Worm (Caenorhabditis elegans): ENCODE data around the gene D1086.6.

Gene D1086.6

ce11 chrV:14055097-14055496 lies 24.5 kb upstream of the D1086.6 start:
- peak; percentile 99 for TF ChIP-seq grh-1 (GFP tag; IDR thresholded peaks at IDR 0.05)
- TF ChIP-seq nhr-90 (tag; optimal IDR thresholded peaks at IDR 0.05; ENCODE audit: poor library complexity), result peak; percentile 100
- TF ChIP-seq mdl-1 (tag; optimal IDR thresholded peaks at IDR 0.05), result peak in 1 of 2 experiments; percentile 90
- peak; percentile 90 to 91 for TF ChIP-seq efl-1 (optimal IDR thresholded peaks at IDR 0.05)
- TF ChIP-seq efl-1 (GFP tag; optimal IDR thresholded peaks at IDR 0.05 in 1 of 2), result peak; percentile 84 to 99
- peak; percentile 2 for TF ChIP-seq ama-1 (optimal IDR thresholded peaks at IDR 0.05)
- TF ChIP-seq rnt-1 (tag; optimal IDR thresholded peaks at IDR 0.05), result peak; percentile 100
- peak; percentile 63 for TF ChIP-seq nhr-237 (tag; optimal IDR thresholded peaks at IDR 0.05)
- TF ChIP-seq pax-3 (tag; optimal IDR thresholded peaks at IDR 0.05), result peak; percentile 100
- peak in 1 of 2 experiments; percentile 100 for TF ChIP-seq ztf-11 (tag; optimal IDR thresholded peaks at IDR 0.05)
- peak; percentile 1 for TF ChIP-seq nhr-76 (tag; optimal IDR thresholded peaks at IDR 0.05)
- peak; percentile 92 for TF ChIP-seq zip-4 (GFP tag; optimal IDR thresholded peaks at IDR 0.05)
- TF ChIP-seq nhr-85 (tag), result peak; percentile 100
- TF ChIP-seq egl-27 (tag; optimal IDR thresholded peaks at IDR 0.05), result peak in 1 of 2 experiments; percentile 4
- peak; percentile 99 for TF ChIP-seq isw-1 (GFP tag; IDR thresholded peaks at IDR 0.05)
- peak; percentile 98 for TF ChIP-seq swsn-7 (tag; optimal IDR thresholded peaks at IDR 0.05)
- peak; percentile 83 for TF ChIP-seq mep-1 (tag; optimal IDR thresholded peaks at IDR 0.05)
- peak; percentile 80 for TF ChIP-seq nhr-11 (tag; optimal IDR thresholded peaks at IDR 0.05)
- TF ChIP-seq aly-2 (tag; optimal IDR thresholded peaks at IDR 0.05), result peak; percentile 31
- peak; percentile 82 for TF ChIP-seq C16A3.4 (tag; optimal IDR thresholded peaks at IDR 0.05)
- TF ChIP-seq Y116A8C.19 (tag; optimal IDR thresholded peaks at IDR 0.05; ENCODE audit: borderline replicate concordance), result peak; percentile 98
- peak; percentile 19 for TF ChIP-seq F16B12.6 (tag; optimal IDR thresholded peaks at IDR 0.05)
- peak; percentile 97 for TF ChIP-seq ceh-63 (GFP tag; optimal IDR thresholded peaks at IDR 0.05)
- TF ChIP-seq irx-1 (tag; optimal IDR thresholded peaks at IDR 0.05), result peak; percentile 99
- peak; percentile 99 for TF ChIP-seq tbx-2 (tag; optimal IDR thresholded peaks at IDR 0.05)
- peak; percentile 83 to 89 for TF ChIP-seq lin-35 (GFP tag; optimal IDR thresholded peaks at IDR 0.05)
- TF ChIP-seq elt-3 (tag; optimal IDR thresholded peaks at IDR 0.05), result peak in 4 of 6 experiments; percentile 18 to 85 (median 64)
- peak; percentile 94 for TF ChIP-seq hlh-17 (GFP tag; optimal IDR thresholded peaks at IDR 0.05; ENCODE audit: borderline replicate concordance)
- peak; percentile 100 for TF ChIP-seq mab-9 (GFP tag; IDR thresholded peaks at IDR 0.05)
- TF ChIP-seq sup-37 (GFP tag; optimal IDR thresholded peaks at IDR 0.05), result peak; percentile 94
- TF ChIP-seq lin-14 (GFP tag; optimal IDR thresholded peaks at IDR 0.05), result peak; percentile 98
- TF ChIP-seq unc-130 (tag; optimal IDR thresholded peaks at IDR 0.05), result peak; percentile 98
- TF ChIP-seq C34B4.2 (tag; optimal IDR thresholded peaks at IDR 0.05), result peak; percentile 92
- peak; percentile 67; the same call in 1 of the 2 replicates for TF ChIP-seq ets-5 (GFP tag; IDR thresholded peaks at IDR 0.05)
- peak; percentile 99 for TF ChIP-seq nhr-20 (tag; optimal IDR thresholded peaks at IDR 0.05)
- TF ChIP-seq dpl-1 (GFP tag; optimal IDR thresholded peaks at IDR 0.05), result peak; percentile 80 to 87 (median 81)
- TF ChIP-seq blmp-1 (tag; optimal IDR thresholded peaks at IDR 0.05), result peak; percentile 59
- peak; percentile 93 for TF ChIP-seq lin-39 (tag; optimal IDR thresholded peaks at IDR 0.05)
- peak; percentile 29 for TF ChIP-seq fkh-10 (GFP tag; optimal IDR thresholded peaks at IDR 0.05)
- peak; percentile 99 for TF ChIP-seq nhr-47 (tag; optimal IDR thresholded peaks at IDR 0.05)
- peak; percentile 99 for TF ChIP-seq ceh-88 (GFP tag; IDR thresholded peaks at IDR 0.05)
- peak; percentile 100 for TF ChIP-seq fkh-4 (tag; optimal IDR thresholded peaks at IDR 0.05; ENCODE audit: borderline replicate concordance)
- TF ChIP-seq fos-1 (tag; optimal IDR thresholded peaks at IDR 0.05), result peak; percentile 66
- peak; percentile 85 for TF ChIP-seq snpc-4 (tag; optimal IDR thresholded peaks at IDR 0.05)
- peak; percentile 94 for TF ChIP-seq unc-86 (tag; optimal IDR thresholded peaks at IDR 0.05)
- peak; percentile 65 for TF ChIP-seq lin-15B (tag; optimal IDR thresholded peaks at IDR 0.05)
- peak; percentile 95 for TF ChIP-seq hlh-4 (tag; optimal IDR thresholded peaks at IDR 0.05)
- TF ChIP-seq ceh-82 (tag; optimal IDR thresholded peaks at IDR 0.05), result peak; percentile 90 to 92 (median 91)
- TF ChIP-seq ztf-4 (tag; optimal IDR thresholded peaks at IDR 0.05), result peak; percentile 95
- peak; percentile 87 for TF ChIP-seq jun-1 (tag; optimal IDR thresholded peaks at IDR 0.05)
- TF ChIP-seq sox-4 (tag; optimal IDR thresholded peaks at IDR 0.05), result peak; percentile 98
- TF ChIP-seq snu-23 (GFP tag; optimal IDR thresholded peaks at IDR 0.05), result peak; percentile 98
- peak; percentile 87 to 91 for TF ChIP-seq lsy-2 (tag; optimal IDR thresholded peaks at IDR 0.05)
